Fruit fly (Drosophila melanogaster): ENCODE measurements around the gene skd.

skd gene

dm6 chr3L:20951477-20952120 is 75.6 kb downstream of the skd start (continued):
- TF ChIP-seq zfh2 (GFP tag; optimal IDR thresholded peaks at IDR 0.05) = no peak
- no peak for TF ChIP-seq BEAF-32 (GFP tag; optimal IDR thresholded peaks at IDR 0.05)
- no peak for TF ChIP-seq oc (tag; optimal IDR thresholded peaks at IDR 0.05)
- TF ChIP-seq CG6272 (GFP tag; IDR thresholded peaks at IDR 0.05) = no peak
- TF ChIP-seq gcm (GFP tag; optimal IDR thresholded peaks at IDR 0.05) = no peak
- no peak for TF ChIP-seq pb (GFP tag; optimal IDR thresholded peaks at IDR 0.05)
- TF ChIP-seq crp (GFP tag; optimal IDR thresholded peaks at IDR 0.05) = no peak
- no peak for TF ChIP-seq unc-4 (GFP tag; IDR thresholded peaks at IDR 0.05; ENCODE audit: partially characterized antibody)
- TF ChIP-seq en (GFP tag; optimal IDR thresholded peaks at IDR 0.05) = no peak
- TF ChIP-seq CG11695 (GFP tag; IDR thresholded peaks at IDR 0.05) = no peak
- TF ChIP-seq phol (tag; optimal IDR thresholded peaks at IDR 0.05) = no peak
- no peak for TF ChIP-seq Eip74EF (GFP tag; optimal IDR thresholded peaks at IDR 0.05)
- TF ChIP-seq pita (GFP tag; optimal IDR thresholded peaks at IDR 0.05) = no peak
- TF ChIP-seq sens (GFP tag) = peak; percentile 49
- TF ChIP-seq Vsx1 (GFP tag; optimal IDR thresholded peaks at IDR 0.05) = no peak
- no peak for TF ChIP-seq CG9437 (GFP tag; optimal IDR thresholded peaks at IDR 0.05)

- TF ChIP-seq ERR (GFP tag; optimal IDR thresholded peaks at IDR 0.05) (no peak), CG3407 (GFP tag; optimal IDR thresholded peaks at IDR 0.05) (no peak), trem (tag; optimal IDR thresholded peaks at IDR 0.05) (peak; percentile 16), stc (GFP tag; IDR thresholded peaks at IDR 0.05) (no peak), CG8388 (GFP tag; optimal IDR thresholded peaks at IDR 0.05) (peak; percentile 13), peb (GFP tag; IDR thresholded peaks at IDR 0.05) (no peak), CG12071 (GFP tag; optimal IDR thresholded peaks at IDR 0.05) (no peak), D19A (tag; optimal IDR thresholded peaks at IDR 0.05) (peak; percentile 4), phol (tag; optimal IDR thresholded peaks at IDR 0.05) (peak; percentile 54), onecut (GFP tag; IDR thresholded peaks at IDR 0.05) (no peak), ato (GFP tag; IDR thresholded peaks at IDR 0.05; ENCODE audit: partially characterized antibody) (no peak), CG12219 (GFP tag; optimal IDR thresholded peaks at IDR 0.05) (no peak), CG7556 (GFP tag; optimal IDR thresholded peaks at IDR 0.05) (no peak), Sox100B (GFP tag; optimal IDR thresholded peaks at IDR 0.05) (peak; percentile 22), p53 (GFP tag; optimal IDR thresholded peaks at IDR 0.05) (no peak), CG14860 (GFP tag; IDR thresholded peaks at IDR 0.05; ENCODE audit: partially characterized antibody) (no peak), NK7.1 (GFP tag; optimal IDR thresholded peaks at IDR 0.05) (no peak), Six4 (GFP tag; optimal IDR thresholded peaks at IDR 0.05) (peak; percentile 2), D (optimal IDR thresholded peaks at IDR 0.05) (no peak), D (GFP tag; optimal IDR thresholded peaks at IDR 0.05) (peak; percentile 51), CG11723 (GFP tag; optimal IDR thresholded peaks at IDR 0.05) (no peak), ci (GFP tag; IDR thresholded peaks at IDR 0.05) (no peak), cg (GFP tag; optimal IDR thresholded peaks at IDR 0.05) (no peak), sc (optimal IDR thresholded peaks at IDR 0.05) (no peak), sc (GFP tag; optimal IDR thresholded peaks at IDR 0.05) (peak; percentile 61), Ssrp (tag; optimal IDR thresholded peaks at IDR 0.05) (peak; percentile 34), oc (tag; optimal IDR thresholded peaks at IDR 0.05) (peak; percentile 2), Sox102F (GFP tag; optimal IDR thresholded peaks at IDR 0.05) (peak; percentile 26), mirr (GFP tag; optimal IDR thresholded peaks at IDR 0.05) (no peak), knrl (GFP tag; IDR thresholded peaks at IDR 0.05; ENCODE audit: partially characterized antibody) (no peak), CG10431 (GFP tag; optimal IDR thresholded peaks at IDR 0.05) (no peak), CG31441 (GFP tag; IDR thresholded peaks at IDR 0.05) (0 out of 2 replicates have a peak, but pooled peaks have one; percentile 26), CG30431 (GFP tag; optimal IDR thresholded peaks at IDR 0.05) (peak; percentile 12), CG43689 (GFP tag; IDR thresholded peaks at IDR 0.05) (no peak)
Measured at dm6 chr3L:20950520-20951135, 76.6 kb downstream of the skd start.
